Fruit fly (Drosophila melanogaster): ENCODE data around the gene Teh3.
A peak's percentile ranks its signal among the peaks of the same experiment; 100 is the strongest.

Gene Teh3

DNA sequence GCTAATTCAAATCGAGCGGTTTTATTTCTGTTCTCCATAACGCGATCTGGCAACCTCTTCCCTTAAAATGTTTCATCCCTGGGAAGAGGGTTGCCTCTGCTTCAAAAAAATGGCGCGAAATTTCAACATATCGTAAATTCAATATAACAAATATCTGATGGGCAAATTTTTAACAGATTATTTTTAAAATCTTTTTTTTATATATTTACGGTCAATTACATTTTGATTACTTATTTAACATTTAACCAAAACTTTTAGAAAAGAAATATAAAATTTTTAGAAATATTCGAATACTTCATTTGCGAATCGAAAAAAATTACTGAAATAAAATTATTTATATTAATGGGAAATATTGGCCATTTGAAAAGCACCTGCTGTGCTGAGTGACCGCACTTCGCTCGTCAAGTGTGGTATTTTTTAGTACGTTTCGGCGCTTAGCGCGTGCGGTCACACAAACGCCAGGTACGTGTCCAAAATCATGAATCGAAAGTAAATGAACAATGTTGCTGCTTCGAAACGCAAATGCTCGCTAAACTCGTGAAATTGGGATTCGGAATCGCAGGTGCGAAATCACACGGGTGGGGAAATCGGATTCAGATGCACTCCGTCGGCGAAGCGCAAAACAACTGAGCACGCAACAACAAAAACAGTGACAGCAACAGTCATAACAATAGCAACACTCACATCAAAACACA lies 14.4 kb downstream of the Teh3 start, which contains the start of gene Ero1L (continued):
- TF ChIP-seq CG4854 (GFP tag; optimal IDR thresholded peaks at IDR 0.05) (no peak), sens-2 (GFP tag; IDR thresholded peaks at IDR 0.05) (no peak), pros (GFP tag; optimal IDR thresholded peaks at IDR 0.05) (no peak), NFAT (GFP tag; IDR thresholded peaks at IDR 0.05) (no peak), kni (GFP tag; optimal IDR thresholded peaks at IDR 0.05) (peak; percentile 3), gt (GFP tag; IDR thresholded peaks at IDR 0.05) (no peak), sd (tag; optimal IDR thresholded peaks at IDR 0.05) (no peak), CG17385 (GFP tag; optimal IDR thresholded peaks at IDR 0.05) (no peak), vfl (GFP tag; optimal IDR thresholded peaks at IDR 0.05) (no peak), HLH3B (GFP tag; IDR thresholded peaks at IDR 0.05) (no peak), bigmax (GFP tag; optimal IDR thresholded peaks at IDR 0.05) (no peak), CG15601 (tag; optimal IDR thresholded peaks at IDR 0.05) (peak; percentile 45), CG12104 (GFP tag; optimal IDR thresholded peaks at IDR 0.05) (peak; percentile 18), gsb (GFP tag; IDR thresholded peaks at IDR 0.05) (no peak), CG14965 (GFP tag; optimal IDR thresholded peaks at IDR 0.05; ENCODE audit: borderline replicate concordance) (no peak), Hr51 (GFP tag; optimal IDR thresholded peaks at IDR 0.05) (peak in 1 of 2 experiments; percentile 54), CG10267 (tag; optimal IDR thresholded peaks at IDR 0.05) (peak; percentile 70), lola (GFP tag; optimal IDR thresholded peaks at IDR 0.05) (no peak), CG32532 (GFP tag; IDR thresholded peaks at IDR 0.05) (peak; percentile 23; the same call in 1 of the 2 replicates), HmgD (GFP tag; optimal IDR thresholded peaks at IDR 0.05) (no peak), CG42726 (GFP tag; IDR thresholded peaks at IDR 0.05; ENCODE audit: partially characterized antibody) (no peak), CG18476 (GFP tag; optimal IDR thresholded peaks at IDR 0.05) (no peak), cg (GFP tag; optimal IDR thresholded peaks at IDR 0.05) (no peak), NC2α (GFP tag; optimal IDR thresholded peaks at IDR 0.05) (no peak), CG17912 (GFP tag; optimal IDR thresholded peaks at IDR 0.05) (no peak), CG8765 (GFP tag; IDR thresholded peaks at IDR 0.05) (no peak), CG18011 (GFP tag; optimal IDR thresholded peaks at IDR 0.05) (no peak), ab (GFP tag; optimal IDR thresholded peaks at IDR 0.05) (no peak), CG43689 (GFP tag; IDR thresholded peaks at IDR 0.05) (no peak), CG13775 (GFP tag; optimal IDR thresholded peaks at IDR 0.05) (no peak), zen (tag; optimal IDR thresholded peaks at IDR 0.05) (peak; percentile 32), CG10274 (GFP tag; optimal IDR thresholded peaks at IDR 0.05) (no peak), danr (GFP tag; IDR thresholded peaks at IDR 0.05) (no peak), CG9797 (GFP tag; optimal IDR thresholded peaks at IDR 0.05) (peak; percentile 94), Oaz (GFP tag; IDR thresholded peaks at IDR 0.05) (no peak), dimm (GFP tag; IDR thresholded peaks at IDR 0.05) (no peak), Oli (tag; optimal IDR thresholded peaks at IDR 0.05) (no peak), Hey (tag; optimal IDR thresholded peaks at IDR 0.05) (no peak), chn (GFP tag; optimal IDR thresholded peaks at IDR 0.05) (no peak), emc (GFP tag; optimal IDR thresholded peaks at IDR 0.05) (no peak), croc (GFP tag; conservative IDR thresholded peaks at IDR 0.05) (no peak), repo (GFP tag; optimal IDR thresholded peaks at IDR 0.05) (no peak), Vsx1 (GFP tag; optimal IDR thresholded peaks at IDR 0.05) (no peak), gem (tag; optimal IDR thresholded peaks at IDR 0.05) (no peak), Dad (GFP tag; optimal IDR thresholded peaks at IDR 0.05) (no peak), CG10543 (GFP tag; optimal IDR thresholded peaks at IDR 0.05) (peak; percentile 30), Camta (GFP tag; optimal IDR thresholded peaks at IDR 0.05) (no peak), HLH4C (GFP tag; IDR thresholded peaks at IDR 0.05; ENCODE audit: partially characterized antibody) (0 out of 3 replicates have a peak, but pooled peaks have one; percentile 11), CG30020 (tag; optimal IDR thresholded peaks at IDR 0.05) (no peak), CG3726 (GFP tag; IDR thresholded peaks at IDR 0.05) (no peak)

Measured in whole organism, embryonic.